Worm (Caenorhabditis elegans) whole organism, dauer: Measurements from ENCODE around the gene clec-261.
"Not testable (repeated sequence)": the region's sequence is repeated elsewhere in the genome, so short reads cannot be mapped to it uniquely, and the experiment has no call there.

Experiments
- unc-62 ChIP-seq: sonication (generic microtip); optimal IDR thresholded peaks from 2 replicates; lab custom pipeline; 2017; ENCODE audit warnings: missing biosample characterization, missing genetic modification reagents, missing genetic modification characterization

clec-261 gene

ce11 chrV:20294388-20294787, at the start of gene clec-261:
Gene clec-261, minus strand, starts transcription at chrV:20294488.
- TF ChIP-seq unc-62 (GFP tag; lab: Kevin White, UChicago): no peak

- TF ChIP-seq unc-62 (GFP tag; lab: Kevin White, UChicago): no peak
Observed at ce11 chrV:20338870-20339269, 44.6 kb upstream of the clec-261 start.

ce11 chrV:20338020-20338419, 43.7 kb upstream of the clec-261 start:
- no peak for TF ChIP-seq unc-62 (GFP tag; lab: Kevin White, UChicago)

ce11 chrV:20335264-20335663, 41.0 kb upstream of the clec-261 start, which contains the start of gene Y38H6A.5:
Gene Y38H6A.5, minus strand, starts transcription at chrV:20335364.
- TF ChIP-seq unc-62 (GFP tag; lab: Kevin White, UChicago): no peak

- TF ChIP-seq unc-62 (GFP tag; lab: Kevin White, UChicago): no peak
Observed at ce11 chrV:20325417-20325816, 31.1 kb upstream of the clec-261 start, which contains the start of gene Y38H6A.1. Gene Y38H6A.1, plus strand, starts transcription at chrV:20325717.

ce11 chrV:20317442-20317841, 23.2 kb upstream of the clec-261 start, which contains the start of gene Y113G7C.1:
Gene Y113G7C.1, plus strand, starts transcription at chrV:20317742.
- no peak for TF ChIP-seq unc-62 (GFP tag; lab: Kevin White, UChicago)

ce11 chrV:20311519-20311918, 17.2 kb upstream of the clec-261 start, which contains the start of gene clec-262:
Gene clec-262, plus strand, starts transcription at chrV:20311819.
- TF ChIP-seq unc-62 (GFP tag; lab: Kevin White, UChicago): no peak

- TF ChIP-seq unc-62 (GFP tag; lab: Kevin White, UChicago): no peak
Observed at ce11 chrV:20310575-20310974, 16.3 kb upstream of the clec-261 start, which contains the start of gene ZC15.10. Gene ZC15.10, plus strand, starts transcription at chrV:20310736.

ce11 chrV:20305803-20306202, 11.5 kb upstream of the clec-261 start, which contains the start of gene ZC15.1:
Gene ZC15.1, plus strand, starts transcription at chrV:20306103.
- no peak for TF ChIP-seq unc-62 (GFP tag; lab: Kevin White, UChicago)

- not testable (repeated sequence) for TF ChIP-seq unc-62 (GFP tag; lab: Kevin White, UChicago)
Observed at ce11 chrV:20303288-20303687, 9.0 kb upstream of the clec-261 start, which contains the start of gene ZC15.3. Gene ZC15.3, plus strand, starts transcription at chrV:20303588.

- no peak for TF ChIP-seq unc-62 (GFP tag; lab: Kevin White, UChicago)
Observed at ce11 chrV:20297650-20298049, 3.4 kb upstream of the clec-261 start, which contains the start of gene ZC15.5. Gene ZC15.5, plus strand, starts transcription at chrV:20297950.

- no peak for TF ChIP-seq unc-62 (GFP tag; lab: Kevin White, UChicago)
Observed at ce11 chrV:20289317-20289716, 5.0 kb downstream of the clec-261 start, which contains the start of gene mlt-4. Gene mlt-4, minus strand, starts transcription at chrV:20289417.

ce11 chrV:20282827-20283226, 11.5 kb downstream of the clec-261 start:
- TF ChIP-seq unc-62 (GFP tag; lab: Kevin White, UChicago): no peak

ce11 chrV:20279811-20280317, 14.4 kb downstream of the clec-261 start, which contains the start of gene pqn-94:
Gene pqn-94, minus strand, starts transcription at chrV:20279861.
- TF ChIP-seq unc-62 (GFP tag; lab: Kevin White, UChicago): no peak

ce11 chrV:20279309-20279708, 15.0 kb downstream of the clec-261 start:
- TF ChIP-seq unc-62 (GFP tag; lab: Kevin White, UChicago): no peak

ce11 chrV:20276923-20277322, 17.4 kb downstream of the clec-261 start:
- no peak for TF ChIP-seq unc-62 (GFP tag; lab: Kevin White, UChicago)

ce11 chrV:20269661-20270137, 24.6 kb downstream of the clec-261 start, which contains the start of the genes prmt-1 and cdkr-3:
Gene prmt-1, minus strand, starts transcription at chrV:20269711.
Gene cdkr-3, plus strand, starts transcription at chrV:20270107.
- TF ChIP-seq unc-62 (GFP tag; lab: Kevin White, UChicago): no peak
